Worm (Caenorhabditis elegans) whole organism, L4 larva: ENCODE data around the gene rsp-1.
A peak's percentile ranks its signal among the peaks of the same experiment; 100 is the strongest.

Experiments used
- D1046.2 ChIP-seq: fragments of 200-800 bp; sonication (Bioruptor generic); IDR thresholded peaks from 2 replicates; pipeline ENCODE4 v1.3.6; 2022; ENCODE audit warnings: missing genetic modification characterization, missing compliant biosample characterization
- F26F4.8 ChIP-seq: fragments of 200-800 bp; sonication (Bioruptor generic); conservative IDR thresholded peaks from 2 replicates; pipeline ENCODE4 v1.3.6; 2022; ENCODE audit warnings: missing genetic modification characterization, missing compliant biosample characterization
- F49E8.2 ChIP-seq: sonication (generic microtip); optimal IDR thresholded peaks from 2 replicates; lab custom pipeline; 2016; ENCODE audit warnings: missing compliant biosample characterization, mild to moderate bottlenecking, missing genetic modification characterization, borderline replicate concordance
- T20F7.1 ChIP-seq: fragments of 200-800 bp; sonication (Bioruptor generic); optimal IDR thresholded peaks from 2 replicates; lab custom pipeline; 2018; ENCODE audit warnings: mild to moderate bottlenecking, missing genetic modification characterization, missing compliant biosample characterization
- Y48G9A.11 ChIP-seq: fragments of 200-800 bp; sonication (Bioruptor generic); IDR thresholded peaks from 2 replicates; pipeline ENCODE4 v1.3.6; 2022; ENCODE audit warnings: missing genetic modification reagents, missing genetic modification characterization, missing compliant biosample characterization
- ama-1 ChIP-seq: fragments of 150-350 bp; optimal IDR thresholded peaks from 2 replicates; lab custom pipeline; 2014; ENCODE audit warnings: inconsistent platforms, mixed read lengths
- ceh-20 ChIP-seq: fragments of 200-800 bp; sonication (Bioruptor generic); IDR thresholded peaks from 2 replicates; pipeline ENCODE4 v1.3.6; 2022; ENCODE audit warnings: missing genetic modification reagents, missing genetic modification characterization, missing compliant biosample characterization
- ceh-28 ChIP-seq: fragments of 150-350 bp; optimal IDR thresholded peaks from 2 replicates; lab custom pipeline; 2014; ENCODE audit warnings: missing biosample characterization, missing genetic modification reagents, missing genetic modification characterization
- ces-1 ChIP-seq: fragments of 150-350 bp; sonication (generic microtip); optimal IDR thresholded peaks from 4 replicates; lab custom pipeline; 2014; ENCODE audit warnings: missing biosample characterization, missing genetic modification reagents, missing genetic modification characterization
- cey-2 ChIP-seq: sonication (generic microtip); optimal IDR thresholded peaks from 3 replicates; lab custom pipeline; 2017; ENCODE audit warnings: missing genetic modification characterization, mild to moderate bottlenecking, missing compliant biosample characterization, antibody characterized with exemption, borderline replicate concordance; ENCODE audit not compliant: insufficient read depth
- ctbp-1 ChIP-seq: fragments of 200-800 bp; sonication (Bioruptor generic); IDR thresholded peaks from 2 replicates; pipeline ENCODE4 v1.3.6; 2022; ENCODE audit warnings: missing genetic modification reagents, missing genetic modification characterization, missing compliant biosample characterization
- daf-16 ChIP-seq, 3 experiments: sonication (generic microtip); optimal IDR thresholded peaks; 2 replicates each; lab custom pipeline; 2016 to 2017; ENCODE audit warnings: missing genetic modification characterization in 3 of 3, missing genetic modification reagents in 3 of 3, mild to moderate bottlenecking in 2 of 3, missing compliant biosample characterization in 2 of 3, missing biosample characterization in 1 of 3, moderate library complexity in 1 of 3
- daf-19 ChIP-seq: fragments of 200-800 bp; sonication (Bioruptor generic); conservative IDR thresholded peaks from 2 replicates; pipeline ENCODE4 v1.3.6; 2022; ENCODE audit warnings: missing genetic modification characterization, missing compliant biosample characterization
- dmd-8 ChIP-seq: fragments of 200-800 bp; sonication (Bioruptor generic); IDR thresholded peaks from 2 replicates; pipeline ENCODE4 v1.3.6; 2022; ENCODE audit warnings: missing genetic modification characterization, missing compliant biosample characterization
- dmd-9 ChIP-seq: fragments of 200-800 bp; sonication (Bioruptor generic); IDR thresholded peaks from 2 replicates; pipeline ENCODE4 v1.3.6; 2022; ENCODE audit warnings: missing genetic modification reagents, missing genetic modification characterization, missing compliant biosample characterization
- dpl-1 ChIP-seq: fragments of 150-350 bp; optimal IDR thresholded peaks from 2 replicates; lab custom pipeline; 2014; ENCODE audit warnings: missing biosample characterization, missing genetic modification reagents, missing genetic modification characterization
- duxl-1 ChIP-seq: sonication (generic microtip); optimal IDR thresholded peaks from 2 replicates; lab custom pipeline; 2016; ENCODE audit warnings: mild to moderate bottlenecking, missing genetic modification characterization, moderate library complexity, missing compliant biosample characterization; ENCODE audit not compliant: poor library complexity
- dve-1 ChIP-seq: sonication (generic microtip); optimal IDR thresholded peaks from 2 replicates; lab custom pipeline; 2017; ENCODE audit warnings: antibody characterized with exemption, mild to moderate bottlenecking, missing genetic modification characterization, missing compliant biosample characterization; ENCODE audit not compliant: insufficient read depth
- egl-27 ChIP-seq: sonication (generic microtip); optimal IDR thresholded peaks from 3 replicates; lab custom pipeline; 2017; ENCODE audit warnings: missing biosample characterization, missing genetic modification reagents, missing genetic modification characterization
- fos-1 ChIP-seq: fragments of 150-350 bp; optimal IDR thresholded peaks from 2 replicates; lab custom pipeline; 2014; ENCODE audit warnings: missing biosample characterization, missing genetic modification characterization
- gei-8 ChIP-seq: fragments of 200-800 bp; sonication (Bioruptor generic); optimal IDR thresholded peaks from 2 replicates; lab custom pipeline; 2018; ENCODE audit warnings: mild to moderate bottlenecking, missing genetic modification characterization, missing compliant biosample characterization
- hmg-1.1 ChIP-seq: fragments of 200-800 bp; sonication (Bioruptor generic); IDR thresholded peaks from 2 replicates; pipeline ENCODE4 v1.3.6; 2022; ENCODE audit warnings: missing genetic modification reagents, missing genetic modification characterization, missing compliant biosample characterization
- jun-1 ChIP-seq: fragments of 150-350 bp; optimal IDR thresholded peaks from 2 replicates; lab custom pipeline; 2014; ENCODE audit warnings: missing biosample characterization, missing genetic modification reagents, missing genetic modification characterization
- lin-15B ChIP-seq: fragments of 150-350 bp; sonication (generic microtip); optimal IDR thresholded peaks from 3 replicates; lab custom pipeline; 2014; ENCODE audit warnings: missing biosample characterization, missing genetic modification characterization
- lir-3 ChIP-seq: sonication (generic microtip); optimal IDR thresholded peaks from 2 replicates; lab custom pipeline; 2016; ENCODE audit warnings: mild to moderate bottlenecking, missing genetic modification characterization, missing compliant biosample characterization
- madf-5 ChIP-seq, 2 experiments: fragments of 200-800 bp; sonication (Bioruptor generic); IDR thresholded peaks; 2 replicates each; pipeline ENCODE4 v1.3.6; 2022; ENCODE audit warnings: missing compliant biosample characterization in 2 of 2, missing genetic modification characterization in 2 of 2
- mep-1 ChIP-seq: fragments of 150-350 bp; sonication (generic microtip); optimal IDR thresholded peaks from 3 replicates; lab custom pipeline; 2014; ENCODE audit warnings: missing biosample characterization, missing genetic modification characterization
- mxl-3 ChIP-seq: fragments of 200-800 bp; sonication (Bioruptor generic); optimal IDR thresholded peaks from 2 replicates; lab custom pipeline; 2018; ENCODE audit warnings: mild to moderate bottlenecking, missing genetic modification characterization, missing compliant biosample characterization
- nhr-10 ChIP-seq: fragments of 150-350 bp; optimal IDR thresholded peaks from 2 replicates; lab custom pipeline; 2014; ENCODE audit warnings: missing biosample characterization, missing genetic modification characterization
- nhr-11 ChIP-seq: fragments of 150-350 bp; optimal IDR thresholded peaks from 2 replicates; lab custom pipeline; 2014; ENCODE audit warnings: missing biosample characterization, missing genetic modification characterization
- nhr-237 ChIP-seq: sonication (generic microtip); optimal IDR thresholded peaks from 2 replicates; lab custom pipeline; 2017; ENCODE audit warnings: missing biosample characterization, missing genetic modification characterization
- nhr-25 ChIP-seq: sonication (generic microtip); optimal IDR thresholded peaks from 2 replicates; lab custom pipeline; 2017; ENCODE audit warnings: missing genetic modification characterization, mild to moderate bottlenecking, missing compliant biosample characterization, antibody characterized with exemption, moderate library complexity, borderline replicate concordance; ENCODE audit not compliant: insufficient read depth
- nhr-41 ChIP-seq: fragments of 200-800 bp; sonication (Bioruptor generic); IDR thresholded peaks from 2 replicates; pipeline ENCODE4 v1.3.6; 2022; ENCODE audit warnings: missing genetic modification reagents, missing genetic modification characterization, missing compliant biosample characterization
- nhr-42 ChIP-seq: fragments of 200-800 bp; sonication (Bioruptor generic); IDR thresholded peaks from 2 replicates; pipeline ENCODE4 v1.3.6; 2022; ENCODE audit warnings: missing genetic modification characterization, missing compliant biosample characterization
- nhr-48 ChIP-seq: sonication (generic microtip); optimal IDR thresholded peaks from 2 replicates; lab custom pipeline; 2016; ENCODE audit warnings: mild to moderate bottlenecking, missing genetic modification characterization, missing compliant biosample characterization
- nhr-6 ChIP-seq: fragments of 150-350 bp; optimal IDR thresholded peaks from 2 replicates; lab custom pipeline; 2014; ENCODE audit warnings: missing biosample characterization, missing genetic modification characterization
- pha-4 ChIP-seq, 2 experiments: fragments of 150-350 bp in 1 of 2; fragments of 200-800 bp in 1 of 2; sonication (Bioruptor generic) in 1 of 2; IDR thresholded peaks in 1 of 2; optimal IDR thresholded peaks in 1 of 2; 2 replicates each; pipeline versions ENCODE4 v1.3.6 to Lab custom; 2014 to 2022; ENCODE audit warnings: missing genetic modification characterization in 2 of 2, missing genetic modification reagents in 2 of 2, missing biosample characterization in 1 of 2, missing compliant biosample characterization in 1 of 2
- php-3 ChIP-seq: fragments of 200-800 bp; sonication (Bioruptor generic); IDR thresholded peaks from 2 replicates; pipeline ENCODE4 v1.3.6; 2022; ENCODE audit warnings: missing genetic modification reagents, missing genetic modification characterization, missing compliant biosample characterization
- sdz-12 ChIP-seq: fragments of 200-800 bp; sonication (Bioruptor generic); optimal IDR thresholded peaks from 2 replicates; lab custom pipeline; 2018; ENCODE audit warnings: mild to moderate bottlenecking, missing genetic modification characterization, missing compliant biosample characterization
- set-16 ChIP-seq: fragments of 200-800 bp; sonication (Bioruptor generic); IDR thresholded peaks from 2 replicates; pipeline ENCODE4 v1.3.6; 2022; ENCODE audit warnings: missing genetic modification reagents, missing genetic modification characterization, missing compliant biosample characterization
- snpc-4 ChIP-seq: fragments of 150-350 bp; optimal IDR thresholded peaks from 2 replicates; lab custom pipeline; 2014; ENCODE audit warnings: missing biosample characterization, missing genetic modification characterization
- spr-1 ChIP-seq: sonication (generic microtip); optimal IDR thresholded peaks from 2 replicates; lab custom pipeline; 2016; ENCODE audit warnings: mild to moderate bottlenecking, missing genetic modification characterization, missing compliant biosample characterization
- tag-97 ChIP-seq: fragments of 200-800 bp; sonication (Bioruptor generic); IDR thresholded peaks from 2 replicates; pipeline ENCODE4 v1.3.6; 2022; ENCODE audit warnings: missing genetic modification characterization, missing compliant biosample characterization
- tra-1 ChIP-seq: fragments of 200-800 bp; sonication (Bioruptor generic); IDR thresholded peaks from 2 replicates; pipeline ENCODE4 v1.3.6; 2022; ENCODE audit warnings: missing genetic modification reagents, missing genetic modification characterization, missing compliant biosample characterization
- unc-130 ChIP-seq: sonication (generic microtip); optimal IDR thresholded peaks from 2 replicates; lab custom pipeline; 2016; ENCODE audit warnings: missing genetic modification reagents, missing genetic modification characterization, missing compliant biosample characterization
- unc-62 ChIP-seq, 3 experiments: fragments of 150-350 bp in 1 of 3; sonication (generic microtip); optimal IDR thresholded peaks in 2 of 3; peaks in 1 of 3; 1 replicate in 1 of 3; 2 replicates in 2 of 3; lab custom pipeline; 2014 to 2017; ENCODE audit warnings: missing biosample characterization in 3 of 3, missing genetic modification characterization in 3 of 3, missing genetic modification reagents in 3 of 3, missing genotype in 1 of 3
- zfp-2 ChIP-seq: sonication (generic microtip); optimal IDR thresholded peaks from 2 replicates; lab custom pipeline; 2016; ENCODE audit warnings: mild to moderate bottlenecking, missing genetic modification characterization, missing compliant biosample characterization
- zip-11 ChIP-seq: fragments of 200-800 bp; sonication (Bioruptor generic); IDR thresholded peaks from 2 replicates; pipeline ENCODE4 v1.3.6; 2022; ENCODE audit warnings: missing genetic modification characterization, missing compliant biosample characterization
- zip-2 ChIP-seq: fragments of 150-350 bp; optimal IDR thresholded peaks from 2 replicates; lab custom pipeline; 2014; ENCODE audit warnings: missing biosample characterization, missing genetic modification characterization
- ztf-11 ChIP-seq: fragments of 150-350 bp; optimal IDR thresholded peaks from 2 replicates; lab custom pipeline; 2014; ENCODE audit warnings: missing biosample characterization, missing genetic modification characterization

The rsp-1 gene

DNA sequence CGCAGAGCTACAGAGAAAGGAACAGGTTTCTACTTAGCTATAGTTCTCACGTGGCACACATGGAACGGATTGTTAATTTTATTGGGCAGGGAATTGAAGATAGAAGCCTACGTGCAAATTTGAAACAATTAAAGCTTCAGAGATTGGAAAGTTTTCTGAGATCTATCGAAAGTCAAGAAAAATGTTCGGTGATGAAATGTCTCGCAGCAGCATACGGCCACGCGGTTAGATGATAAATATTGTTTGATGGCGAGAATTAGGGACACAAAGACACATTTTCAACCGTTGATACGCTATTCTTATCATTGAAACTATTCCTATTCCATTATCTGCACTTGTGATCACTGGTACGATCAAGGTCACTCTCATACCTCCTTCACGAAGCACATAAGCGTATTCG is 19.4 kb downstream of the rsp-1 start (continued):
- TF ChIP-seq pha-4 (GFP tag; IDR thresholded peaks at IDR 0.05; lab: Robert Waterston, UW): no peak
- no peak for TF ChIP-seq pha-4 (tag; optimal IDR thresholded peaks at IDR 0.05; lab: Kevin White, UChicago)
- no peak for TF ChIP-seq ama-1 (lab: Kevin White, UChicago)
- no peak for TF ChIP-seq mep-1 (tag; lab: Kevin White, UChicago)
- TF ChIP-seq sdz-12 (GFP tag; lab: Kevin White, UChicago): no peak
- TF ChIP-seq mxl-3 (GFP tag; lab: Kevin White, UChicago): peak; percentile 98
- no peak for TF ChIP-seq ceh-20 (GFP tag; lab: Robert Waterston, UW)
- TF ChIP-seq snpc-4 (tag; lab: Kevin White, UChicago): no peak
- no peak for TF ChIP-seq nhr-41
- TF ChIP-seq hmg-1.1: no peak
- no peak for TF ChIP-seq lin-15B (tag; lab: Kevin White, UChicago)
- peak; percentile 64 for TF ChIP-seq dve-1
- TF ChIP-seq lir-3 (tag; lab: Kevin White, UChicago): no peak
- TF ChIP-seq Y48G9A.11 (GFP tag; lab: Robert Waterston, UW): no peak
- TF ChIP-seq T20F7.1 (GFP tag; lab: Kevin White, UChicago): peak; percentile 25
- no peak for TF ChIP-seq zip-2
- TF ChIP-seq php-3: 0 out of 2 replicates have a peak, but pooled peaks have one; percentile 10
- TF ChIP-seq unc-130 (GFP tag; lab: Kevin White, UChicago): no peak
- TF ChIP-seq ceh-28 (tag; lab: Kevin White, UChicago): no peak
- TF ChIP-seq fos-1: no peak
- TF ChIP-seq nhr-237 (tag; lab: Kevin White, UChicago): no peak
- no peak for TF ChIP-seq daf-16 (GFP tag; optimal IDR thresholded peaks at IDR 0.05; lab: Kevin White, UChicago)
- peak; percentile 37 for TF ChIP-seq daf-16 (tag; optimal IDR thresholded peaks at IDR 0.05; lab: Kevin White, UChicago)
- TF ChIP-seq ztf-11 (tag; lab: Kevin White, UChicago): no peak
- peak; percentile 55 for TF ChIP-seq nhr-48 (tag; lab: Kevin White, UChicago)
- no peak for TF ChIP-seq D1046.2 (GFP tag; lab: Robert Waterston, UW)
- peak; percentile 33 for TF ChIP-seq nhr-10 (tag; lab: Kevin White, UChicago)
- no peak for TF ChIP-seq F49E8.2
- no peak for TF ChIP-seq duxl-1 (tag; lab: Kevin White, UChicago)
- no peak for TF ChIP-seq dpl-1 (GFP tag; lab: Kevin White, UChicago)
- TF ChIP-seq set-16 (GFP tag; lab: Robert Waterston, UW): no peak
- no peak for TF ChIP-seq ces-1 (GFP tag; lab: Kevin White, UChicago)
- no peak for TF ChIP-seq nhr-6
- TF ChIP-seq spr-1 (tag; lab: Kevin White, UChicago): no peak
- TF ChIP-seq nhr-11 (tag; lab: Kevin White, UChicago): no peak
- no peak for TF ChIP-seq nhr-42 (GFP tag; lab: Robert Waterston, UW)
- no peak for TF ChIP-seq tag-97 (GFP tag; lab: Robert Waterston, UW)
- TF ChIP-seq cey-2 (tag; lab: Kevin White, UChicago): no peak
- no peak for TF ChIP-seq ctbp-1 (GFP tag; lab: Robert Waterston, UW)
- TF ChIP-seq zfp-2 (tag; lab: Kevin White, UChicago): no peak
- TF ChIP-seq daf-19 (GFP tag; lab: Robert Waterston, UW): no peak
- no peak for TF ChIP-seq nhr-25 (tag; lab: Kevin White, UChicago)
- no peak for TF ChIP-seq dmd-9 (GFP tag; lab: Robert Waterston, UW)
- TF ChIP-seq unc-62 (GFP tag; optimal IDR thresholded peaks at IDR 0.05 in 1 of 2; lab: Kevin White, UChicago): no peak
- TF ChIP-seq unc-62 (tag; optimal IDR thresholded peaks at IDR 0.05; lab: Kevin White, UChicago): no peak
- TF ChIP-seq madf-5 (GFP tag; IDR thresholded peaks at IDR 0.05; lab: Robert Waterston, UW): no peak
- TF ChIP-seq egl-27: no peak
- no peak for TF ChIP-seq gei-8 (GFP tag; lab: Kevin White, UChicago)
- TF ChIP-seq dmd-8 (GFP tag; lab: Robert Waterston, UW): no peak
- no peak for TF ChIP-seq zip-11 (GFP tag; lab: Robert Waterston, UW)
- no peak for TF ChIP-seq tra-1
- no peak for TF ChIP-seq F26F4.8 (GFP tag; lab: Robert Waterston, UW)
- TF ChIP-seq jun-1 (tag; lab: Kevin White, UChicago): no peak
